Fruit fly (Drosophila melanogaster) whole organism, adult: ENCODE results near the gene Hsp70Bc.
"Not testable (repeated sequence)": the region's sequence is repeated elsewhere in the genome, so short reads cannot be mapped to it uniquely, and the experiment has no call there.

Source experiments
- CG11617 ChIP-seq: fragments of 200-800 bp; sonication (Bioruptor generic); optimal IDR thresholded peaks from 2 replicates; lab custom pipeline; 2017; ENCODE audit warnings: mild to moderate bottlenecking, missing biosample characterization, missing genetic modification reagents, missing genetic modification characterization
- CG12768 ChIP-seq: fragments of 200-800 bp; sonication (Bioruptor generic); optimal IDR thresholded peaks from 2 replicates; lab custom pipeline; 2017; ENCODE audit warnings: missing biosample characterization, missing genetic modification characterization, mild to moderate bottlenecking, moderate library complexity, missing genetic modification reagents
- CG14711 ChIP-seq: fragments of 200-800 bp; sonication (Bioruptor generic); optimal IDR thresholded peaks from 2 replicates; lab custom pipeline; 2018; ENCODE audit warnings: missing biosample characterization, mild to moderate bottlenecking, missing genetic modification characterization, moderate library complexity
- CG1620 ChIP-seq: fragments of 200-800 bp; sonication (Bioruptor generic); optimal IDR thresholded peaks from 2 replicates; lab custom pipeline; 2016; ENCODE audit warnings: missing biosample characterization, missing genetic modification characterization
- CG33017 ChIP-seq: fragments of 200-800 bp; sonication (Bioruptor generic); optimal IDR thresholded peaks from 2 replicates; lab custom pipeline; 2018; ENCODE audit warnings: missing biosample characterization, mild to moderate bottlenecking, missing genetic modification characterization, moderate library complexity
- CG5204 ChIP-seq: fragments of 200-800 bp; sonication (Bioruptor generic); optimal IDR thresholded peaks from 2 replicates; lab custom pipeline; 2016; ENCODE audit warnings: missing biosample characterization, missing genetic modification characterization
- CG7045 ChIP-seq: fragments of 200-800 bp; sonication (Bioruptor generic); optimal IDR thresholded peaks from 2 replicates; lab custom pipeline; 2017; ENCODE audit warnings: missing biosample characterization, mild to moderate bottlenecking, missing genetic modification characterization
- CG7101 ChIP-seq: fragments of 200-800 bp; sonication (Bioruptor generic); optimal IDR thresholded peaks from 2 replicates; lab custom pipeline; 2018; ENCODE audit warnings: missing biosample characterization, mild to moderate bottlenecking, missing genetic modification characterization, moderate library complexity
- Clk ChIP-seq: fragments of 200-800 bp; sonication (Bioruptor generic); optimal IDR thresholded peaks from 2 replicates; lab custom pipeline; 2017; ENCODE audit warnings: missing biosample characterization, missing genetic modification characterization
- Crg-1 ChIP-seq: fragments of 200-800 bp; sonication (Bioruptor generic); optimal IDR thresholded peaks from 2 replicates; lab custom pipeline; 2016; ENCODE audit warnings: missing biosample characterization, missing genetic modification characterization
- Hr96 ChIP-seq: fragments of 200-800 bp; sonication (Bioruptor generic); optimal IDR thresholded peaks from 2 replicates; lab custom pipeline; 2016; ENCODE audit warnings: missing biosample characterization, missing genetic modification characterization
- Mnt ChIP-seq: fragments of 200-800 bp; sonication (Bioruptor generic); optimal IDR thresholded peaks from 2 replicates; lab custom pipeline; 2016; ENCODE audit warnings: missing biosample characterization, mild to moderate bottlenecking, missing genetic modification characterization
- bab1 ChIP-seq: fragments of 200-800 bp; sonication (Bioruptor generic); optimal IDR thresholded peaks from 3 replicates; lab custom pipeline; 2019; ENCODE audit warnings: missing biosample characterization, mild to moderate bottlenecking, missing genetic modification characterization, moderate library complexity
- cic ChIP-seq: fragments of 200-800 bp; sonication (Bioruptor generic); optimal IDR thresholded peaks from 2 replicates; lab custom pipeline; 2017; ENCODE audit warnings: missing biosample characterization, mild to moderate bottlenecking, missing genetic modification characterization, moderate library complexity
- cnc ChIP-seq, 2 experiments: fragments of >200 bp; optimal IDR thresholded peaks; 2 replicates each; lab custom pipeline; 2017
- kay ChIP-seq: fragments of 200-800 bp; sonication (Bioruptor generic); peaks from one replicate; lab custom pipeline; 2016; ENCODE audit warnings: missing biosample characterization, missing genetic modification characterization, borderline replicate concordance
- ovo ChIP-seq: fragments of 200-800 bp; sonication (Bioruptor generic); optimal IDR thresholded peaks from 2 replicates; lab custom pipeline; 2016; ENCODE audit warnings: missing biosample characterization, missing genetic modification characterization
- pad ChIP-seq: fragments of 200-800 bp; sonication (Bioruptor generic); optimal IDR thresholded peaks from 3 replicates; lab custom pipeline; 2017; ENCODE audit warnings: missing biosample characterization, missing genetic modification characterization, mild to moderate bottlenecking, moderate library complexity, missing genetic modification reagents
- tj ChIP-seq: fragments of 200-800 bp; sonication (Bioruptor generic); optimal IDR thresholded peaks from 3 replicates; lab custom pipeline; 2017; ENCODE audit warnings: missing biosample characterization, mild to moderate bottlenecking, missing genetic modification characterization, moderate library complexity
- toe ChIP-seq: fragments of 200-800 bp; sonication (Bioruptor generic); optimal IDR thresholded peaks from 2 replicates; lab custom pipeline; 2016; ENCODE audit warnings: missing biosample characterization, missing genetic modification characterization

Gene Hsp70Bc

dm6 chr3R:12508776-12509175, at the start of gene Hsp70Bc:
TSS of gene Hsp70Bc (plus strand) at chr3R:12509076.
- not testable (repeated sequence) for TF ChIP-seq CG11617, pad, tj (GFP tag; lab: Kevin White, UChicago)

dm6 chr3R:12459879-12460522, 48.9 kb upstream of the Hsp70Bc start, which contains the start of the genes CG5961 and Polr3C:
TSS of gene CG5961 (minus strand) at chr3R:12460294.
TSS of gene Polr3C (plus strand) at chr3R:12460414.
- no peak for TF ChIP-seq toe
- no peak for TF ChIP-seq CG33017
- no peak for TF ChIP-seq CG7045 (GFP tag; lab: Kevin White, UChicago)
- no peak for TF ChIP-seq CG12768
- TF ChIP-seq tj (GFP tag; lab: Kevin White, UChicago), result peak; percentile 85
- no peak for TF ChIP-seq cnc (optimal IDR thresholded peaks at IDR 0.05; lab: Kevin White, UChicago)
- no peak for TF ChIP-seq Hr96
- TF ChIP-seq pad (GFP tag; lab: Kevin White, UChicago), result no peak
- TF ChIP-seq Mnt (GFP tag; lab: Kevin White, UChicago), result peak; percentile 82
- peak; percentile 49 for TF ChIP-seq bab1
- no peak for TF ChIP-seq kay (GFP tag; lab: Kevin White, UChicago)
- TF ChIP-seq CG7101 (tag; lab: Kevin White, UChicago), result peak; percentile 16
- TF ChIP-seq cic (GFP tag; lab: Kevin White, UChicago), result peak; percentile 39

- TF ChIP-seq tj (GFP tag; lab: Kevin White, UChicago); Clk; bab1: not testable (repeated sequence)
These were observed 43.7 kb upstream of the Hsp70Bc start, which contains the start of gene CG5608 for dm6 chr3R:12465198-12465597. TSS of gene CG5608 (minus strand) at chr3R:12465298.

DNA sequence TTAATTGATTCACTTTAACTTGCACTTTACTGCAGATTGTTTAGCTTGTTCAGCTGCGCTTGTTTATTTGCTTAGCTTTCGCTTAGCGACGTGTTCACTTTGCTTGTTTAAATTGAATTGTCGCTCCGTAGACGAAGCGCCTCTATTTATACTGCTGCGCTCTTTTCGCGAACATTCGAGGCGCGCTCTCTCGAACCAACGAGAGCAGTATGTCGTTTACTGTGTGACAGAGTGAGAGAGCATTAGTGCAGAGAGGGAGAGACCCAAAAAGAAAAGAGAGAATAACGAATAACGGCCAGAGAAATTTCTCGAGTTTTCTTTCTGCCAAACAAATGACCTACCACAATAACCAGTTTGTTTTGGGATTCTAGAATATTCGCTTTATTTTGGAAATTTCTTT, 41.2 kb upstream of the Hsp70Bc start, which contains the start of gene Hsp70Ba:
Hsp70Ba (minus strand) TSS at position 102 of the 400 bp plus-strand sequence.
- TF ChIP-seq Mnt (GFP tag; lab: Kevin White, UChicago); CG11617 (GFP tag; lab: Kevin White, UChicago); CG14711 (tag; lab: Kevin White, UChicago): not testable (repeated sequence)

- TF ChIP-seq ovo (GFP tag; lab: Kevin White, UChicago); CG33017; toe: not testable (repeated sequence)
These were observed 6.7 kb upstream of the Hsp70Bc start, which contains the start of gene Hsp70Bbb for dm6 chr3R:12502210-12502609. TSS of gene Hsp70Bbb (plus strand) at chr3R:12502510.

dm6 chr3R:12505493-12505892, 3.4 kb upstream of the Hsp70Bc start, which contains the start of gene Hsp70Bb:
TSS of gene Hsp70Bb (plus strand) at chr3R:12505793.
- not testable (repeated sequence) for TF ChIP-seq Hr96; CG1620 (GFP tag; lab: Kevin White, UChicago); cic (GFP tag; lab: Kevin White, UChicago)

- TF ChIP-seq pad (GFP tag; lab: Kevin White, UChicago) (no peak), bab1 (no peak), CG33017 (no peak), CG7101 (tag; lab: Kevin White, UChicago) (no peak)
These were observed 6.1 kb downstream of the Hsp70Bc start for dm6 chr3R:12514997-12515396.

dm6 chr3R:12525888-12526287, 17.0 kb downstream of the Hsp70Bc start, which contains the start of gene Hug:
TSS of gene Hug (plus strand) at chr3R:12526188.
- TF ChIP-seq CG1620 (GFP tag; lab: Kevin White, UChicago) (no peak), Mnt (GFP tag; lab: Kevin White, UChicago) (no peak), Hr96 (no peak), CG7101 (tag; lab: Kevin White, UChicago) (no peak), Clk (no peak), CG7045 (GFP tag; lab: Kevin White, UChicago) (no peak), CG14711 (tag; lab: Kevin White, UChicago) (no peak), CG12768 (no peak), CG33017 (no peak), toe (no peak), kay (GFP tag; lab: Kevin White, UChicago) (no peak), bab1 (no peak), CG5204 (GFP tag; lab: Kevin White, UChicago) (no peak), cnc (optimal IDR thresholded peaks at IDR 0.05; lab: Kevin White, UChicago) (no peak), tj (GFP tag; lab: Kevin White, UChicago) (no peak), CG11617 (GFP tag; lab: Kevin White, UChicago) (no peak), cic (GFP tag; lab: Kevin White, UChicago) (no peak), pad (GFP tag; lab: Kevin White, UChicago) (no peak), ovo (GFP tag; lab: Kevin White, UChicago) (no peak), Crg-1 (GFP tag; lab: Kevin White, UChicago) (no peak)
